Worm (Caenorhabditis elegans) whole organism, early embryonic: ENCODE measurements around the gene moc-5.

Experiments
- B0310.2 ChIP-seq: sonication (generic microtip); optimal IDR thresholded peaks from 2 replicates; lab custom pipeline; 2016; ENCODE audit warnings: mild to moderate bottlenecking, missing genetic modification characterization, missing compliant biosample characterization
- ama-1 ChIP-seq: fragments of 150-350 bp; optimal IDR thresholded peaks from 2 replicates; lab custom pipeline; 2014

DNA sequence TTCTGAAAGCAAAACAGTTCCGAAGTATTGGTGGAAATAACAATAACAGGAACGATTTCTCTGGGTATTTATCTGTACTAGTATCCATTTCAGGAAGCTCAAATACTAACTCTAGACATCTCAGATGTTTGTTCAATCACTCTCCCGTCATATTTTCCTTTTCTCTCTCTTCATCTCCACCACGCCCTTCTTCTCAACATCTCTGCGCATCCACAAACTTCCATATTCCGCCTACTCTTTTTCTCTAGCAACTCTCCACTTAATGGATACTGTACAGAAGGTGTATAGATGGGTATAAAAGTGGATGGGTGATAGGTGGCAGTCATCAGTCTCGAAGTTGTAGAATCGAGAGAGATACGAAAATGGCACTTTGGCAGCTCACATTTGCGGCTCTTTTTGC, 18.6 kb upstream of the moc-5 start, which contains the start of gene gpx-5:
- TF ChIP-seq ama-1 (lab: Kevin White, UChicago) (no peak), B0310.2 (tag; lab: Kevin White, UChicago) (no peak)
